Worm (Caenorhabditis elegans) whole organism, L4 larva: ENCODE results near the gene bar-1.

ENCODE experiments used
- D1046.2 ChIP-seq: fragments of 200-800 bp; sonication (Bioruptor generic); IDR thresholded peaks from 2 replicates; pipeline ENCODE4 v1.3.6; 2022; ENCODE audit warnings: missing genetic modification characterization, missing compliant biosample characterization
- F10B5.3 ChIP-seq: sonication (generic microtip); optimal IDR thresholded peaks from 2 replicates; lab custom pipeline; 2016; ENCODE audit warnings: mild to moderate bottlenecking, missing genetic modification characterization, missing compliant biosample characterization
- Y105C5A.15 ChIP-seq: fragments of 200-800 bp; sonication (Bioruptor generic); IDR thresholded peaks from 2 replicates; pipeline ENCODE4 v1.3.6; 2022; ENCODE audit warnings: missing genetic modification characterization, missing compliant biosample characterization
- Y5F2A.4 ChIP-seq: fragments of 200-800 bp; sonication (Bioruptor generic); optimal IDR thresholded peaks from 2 replicates; lab custom pipeline; 2018; ENCODE audit warnings: mild to moderate bottlenecking, missing genetic modification characterization, missing compliant biosample characterization
- aha-1 ChIP-seq: fragments of 150-350 bp; peaks from one replicate; lab custom pipeline; 2014; ENCODE audit warnings: missing biosample characterization, missing genetic modification characterization
- ama-1 ChIP-seq: fragments of 150-350 bp; optimal IDR thresholded peaks from 2 replicates; lab custom pipeline; 2014; ENCODE audit warnings: inconsistent platforms, mixed read lengths
- attf-4 ChIP-seq: sonication (generic microtip); optimal IDR thresholded peaks from 3 replicates; lab custom pipeline; 2017; ENCODE audit warnings: missing biosample characterization, missing genetic modification characterization
- dmd-8 ChIP-seq: fragments of 200-800 bp; sonication (Bioruptor generic); IDR thresholded peaks from 2 replicates; pipeline ENCODE4 v1.3.6; 2022; ENCODE audit warnings: missing genetic modification characterization, missing compliant biosample characterization
- dmd-9 ChIP-seq: fragments of 200-800 bp; sonication (Bioruptor generic); IDR thresholded peaks from 2 replicates; pipeline ENCODE4 v1.3.6; 2022; ENCODE audit warnings: missing genetic modification reagents, missing genetic modification characterization, missing compliant biosample characterization
- dpl-1 ChIP-seq: fragments of 150-350 bp; optimal IDR thresholded peaks from 2 replicates; lab custom pipeline; 2014; ENCODE audit warnings: missing biosample characterization, missing genetic modification reagents, missing genetic modification characterization
- dve-1 ChIP-seq: sonication (generic microtip); optimal IDR thresholded peaks from 2 replicates; lab custom pipeline; 2017; ENCODE audit warnings: antibody characterized with exemption, mild to moderate bottlenecking, missing genetic modification characterization, missing compliant biosample characterization; ENCODE audit not compliant: insufficient read depth
- gei-8 ChIP-seq: fragments of 200-800 bp; sonication (Bioruptor generic); optimal IDR thresholded peaks from 2 replicates; lab custom pipeline; 2018; ENCODE audit warnings: mild to moderate bottlenecking, missing genetic modification characterization, missing compliant biosample characterization
- hlh-11 ChIP-seq: fragments of 200-800 bp; sonication (Bioruptor generic); optimal IDR thresholded peaks from 2 replicates; lab custom pipeline; 2018; ENCODE audit warnings: mild to moderate bottlenecking, missing genetic modification characterization, missing compliant biosample characterization
- hlh-30 ChIP-seq: sonication (generic microtip); optimal IDR thresholded peaks from 2 replicates; lab custom pipeline; 2017; ENCODE audit warnings: antibody characterized with exemption, mild to moderate bottlenecking, missing genetic modification characterization, missing compliant biosample characterization; ENCODE audit not compliant: insufficient read depth
- lin-1 ChIP-seq: fragments of 200-800 bp; sonication (Bioruptor generic); IDR thresholded peaks from 2 replicates; pipeline ENCODE4 v1.3.6; 2022; ENCODE audit warnings: missing genetic modification reagents, missing genetic modification characterization, missing compliant biosample characterization
- lin-38 ChIP-seq: fragments of 200-800 bp; sonication (Bioruptor generic); IDR thresholded peaks from 2 replicates; pipeline ENCODE4 v1.3.6; 2022; ENCODE audit warnings: missing genetic modification reagents, missing genetic modification characterization, missing compliant biosample characterization
- lsy-2 ChIP-seq, 2 experiments: fragments of 150-350 bp in 1 of 2; sonication (generic microtip) in 1 of 2; optimal IDR thresholded peaks; 2 replicates each; lab custom pipeline; 2014 to 2017; ENCODE audit warnings: missing biosample characterization in 2 of 2, missing genetic modification characterization in 2 of 2
- madf-5 ChIP-seq, 2 experiments: fragments of 200-800 bp; sonication (Bioruptor generic); IDR thresholded peaks; 2 replicates each; pipeline ENCODE4 v1.3.6; 2022; ENCODE audit warnings: missing compliant biosample characterization in 2 of 2, missing genetic modification characterization in 2 of 2
- mdt-29 ChIP-seq: fragments of 200-800 bp; sonication (Bioruptor generic); IDR thresholded peaks from 2 replicates; pipeline ENCODE4 v1.3.6; 2022; ENCODE audit warnings: missing genetic modification reagents, missing genetic modification characterization, missing compliant biosample characterization
- mxl-2 ChIP-seq: fragments of 200-800 bp; sonication (Bioruptor generic); conservative IDR thresholded peaks from 2 replicates; pipeline ENCODE4 v1.3.6; 2022; ENCODE audit warnings: missing genetic modification reagents, missing genetic modification characterization, missing compliant biosample characterization
- mxl-3 ChIP-seq: fragments of 200-800 bp; sonication (Bioruptor generic); optimal IDR thresholded peaks from 2 replicates; lab custom pipeline; 2018; ENCODE audit warnings: mild to moderate bottlenecking, missing genetic modification characterization, missing compliant biosample characterization
- nhr-11 ChIP-seq: fragments of 150-350 bp; optimal IDR thresholded peaks from 2 replicates; lab custom pipeline; 2014; ENCODE audit warnings: missing biosample characterization, missing genetic modification characterization
- nhr-111 ChIP-seq: fragments of 200-800 bp; sonication (Bioruptor generic); optimal IDR thresholded peaks from 2 replicates; lab custom pipeline; 2018; ENCODE audit warnings: mild to moderate bottlenecking, missing genetic modification characterization, missing compliant biosample characterization
- nhr-76 ChIP-seq: fragments of 150-350 bp; optimal IDR thresholded peaks from 2 replicates; lab custom pipeline; 2014; ENCODE audit warnings: missing biosample characterization, missing genetic modification characterization
- pha-4 ChIP-seq, 2 experiments: fragments of 150-350 bp in 1 of 2; fragments of 200-800 bp in 1 of 2; sonication (Bioruptor generic) in 1 of 2; IDR thresholded peaks in 1 of 2; optimal IDR thresholded peaks in 1 of 2; 2 replicates each; pipeline versions ENCODE4 v1.3.6 to Lab custom; 2014 to 2022; ENCODE audit warnings: missing genetic modification characterization in 2 of 2, missing genetic modification reagents in 2 of 2, missing biosample characterization in 1 of 2, missing compliant biosample characterization in 1 of 2
- php-3 ChIP-seq: fragments of 200-800 bp; sonication (Bioruptor generic); IDR thresholded peaks from 2 replicates; pipeline ENCODE4 v1.3.6; 2022; ENCODE audit warnings: missing genetic modification reagents, missing genetic modification characterization, missing compliant biosample characterization
- sdz-12 ChIP-seq: fragments of 200-800 bp; sonication (Bioruptor generic); optimal IDR thresholded peaks from 2 replicates; lab custom pipeline; 2018; ENCODE audit warnings: mild to moderate bottlenecking, missing genetic modification characterization, missing compliant biosample characterization
- snpc-4 ChIP-seq: fragments of 150-350 bp; optimal IDR thresholded peaks from 2 replicates; lab custom pipeline; 2014; ENCODE audit warnings: missing biosample characterization, missing genetic modification characterization
- tag-97 ChIP-seq: fragments of 200-800 bp; sonication (Bioruptor generic); IDR thresholded peaks from 2 replicates; pipeline ENCODE4 v1.3.6; 2022; ENCODE audit warnings: missing genetic modification characterization, missing compliant biosample characterization
- tra-1 ChIP-seq: fragments of 200-800 bp; sonication (Bioruptor generic); IDR thresholded peaks from 2 replicates; pipeline ENCODE4 v1.3.6; 2022; ENCODE audit warnings: missing genetic modification reagents, missing genetic modification characterization, missing compliant biosample characterization
- unc-62 ChIP-seq, 3 experiments: fragments of 150-350 bp in 1 of 3; sonication (generic microtip); optimal IDR thresholded peaks in 2 of 3; peaks in 1 of 3; 1 replicate in 1 of 3; 2 replicates in 2 of 3; lab custom pipeline; 2014 to 2017; ENCODE audit warnings: missing biosample characterization in 3 of 3, missing genetic modification characterization in 3 of 3, missing genetic modification reagents in 3 of 3, missing genotype in 1 of 3
- zfp-2 ChIP-seq: sonication (generic microtip); optimal IDR thresholded peaks from 2 replicates; lab custom pipeline; 2016; ENCODE audit warnings: mild to moderate bottlenecking, missing genetic modification characterization, missing compliant biosample characterization
- ztf-7 ChIP-seq: fragments of 150-350 bp; optimal IDR thresholded peaks from 2 replicates; lab custom pipeline; 2014; ENCODE audit warnings: missing biosample characterization, missing genetic modification characterization

The bar-1 gene

DNA sequence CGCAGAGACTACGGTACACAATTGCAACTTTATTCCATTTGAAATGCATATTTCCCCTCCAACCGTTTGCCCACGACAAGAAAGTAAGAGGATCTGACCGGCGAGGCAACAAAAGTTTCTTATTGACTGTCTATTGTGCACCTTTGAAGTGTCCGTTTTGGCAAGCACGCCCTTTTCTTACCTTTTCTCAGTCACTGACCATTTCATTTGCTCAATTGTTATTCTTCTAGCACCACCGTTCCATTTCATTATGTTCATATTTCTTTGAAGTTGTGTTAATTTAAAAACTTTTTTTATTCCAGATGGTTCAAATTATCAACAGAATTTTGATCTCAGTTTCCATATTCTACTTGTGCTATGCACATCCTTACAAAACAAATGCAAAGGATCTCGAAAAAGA lies 41.0 kb upstream of the bar-1 start, which contains the start of gene spp-22:
spp-22 (plus strand) TSS at position 301 of the 400 bp plus-strand sequence.
- TF ChIP-seq Y105C5A.15 (GFP tag; lab: Robert Waterston, UW), result no peak
- TF ChIP-seq madf-5 (GFP tag; IDR thresholded peaks at IDR 0.05; lab: Robert Waterston, UW), result no peak
- no peak for TF ChIP-seq nhr-76 (tag; lab: Kevin White, UChicago)
- no peak for TF ChIP-seq ztf-7 (tag; lab: Kevin White, UChicago)
- no peak for TF ChIP-seq dve-1 (tag; lab: Kevin White, UChicago)
- TF ChIP-seq nhr-111 (GFP tag; lab: Kevin White, UChicago), result no peak
- no peak for TF ChIP-seq zfp-2 (tag; lab: Kevin White, UChicago)
- TF ChIP-seq lin-1 (GFP tag; lab: Robert Waterston, UW), result no peak
- no peak for TF ChIP-seq attf-4 (tag; lab: Kevin White, UChicago)
- no peak for TF ChIP-seq D1046.2
- no peak for TF ChIP-seq nhr-11 (tag; lab: Kevin White, UChicago)
- TF ChIP-seq tra-1 (GFP tag; lab: Robert Waterston, UW), result no peak
- TF ChIP-seq sdz-12, result no peak
- no peak for TF ChIP-seq dpl-1 (GFP tag; lab: Kevin White, UChicago)

DNA sequence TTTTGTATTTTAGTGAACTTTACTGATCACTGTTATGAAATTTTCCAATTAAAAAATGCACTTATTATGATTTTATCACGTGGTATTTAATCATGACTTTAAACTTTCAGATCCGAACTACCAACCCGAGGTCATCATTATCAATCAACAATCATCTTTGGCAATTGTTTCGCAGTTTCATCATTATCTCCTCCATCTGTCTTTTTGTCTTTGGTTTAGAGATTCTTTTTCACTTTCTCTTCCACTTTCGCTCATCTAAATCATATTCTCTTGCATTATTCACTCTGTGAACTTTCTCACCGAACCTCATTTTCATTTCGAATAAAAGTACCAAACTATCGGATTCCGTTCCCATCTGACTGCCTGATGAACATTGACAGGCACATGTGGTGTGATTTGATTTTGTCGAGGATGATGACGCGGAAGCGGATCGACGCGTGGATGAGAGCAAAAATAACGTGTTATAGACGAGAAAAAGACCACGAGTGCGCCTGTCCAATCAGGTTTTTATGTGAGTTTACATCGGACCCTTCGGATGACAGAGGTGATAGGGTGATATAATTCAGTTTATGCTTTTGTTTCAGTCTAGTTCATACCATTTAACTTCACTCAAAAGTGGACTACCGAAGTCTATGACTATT lies 40.2 kb upstream of the bar-1 start:
- peak; percentile 6 for TF ChIP-seq nhr-11 (tag; lab: Kevin White, UChicago)
- no peak for TF ChIP-seq dmd-9 (GFP tag; lab: Robert Waterston, UW)
- peak; percentile 15 for TF ChIP-seq hlh-30 (tag; lab: Kevin White, UChicago)
- no peak for TF ChIP-seq gei-8 (GFP tag; lab: Kevin White, UChicago)
- TF ChIP-seq mxl-3 (GFP tag; lab: Kevin White, UChicago), result peak; percentile 32
- TF ChIP-seq hlh-11 (tag; lab: Kevin White, UChicago), result peak; percentile 44
- no peak for TF ChIP-seq lin-38 (GFP tag; lab: Robert Waterston, UW)

DNA sequence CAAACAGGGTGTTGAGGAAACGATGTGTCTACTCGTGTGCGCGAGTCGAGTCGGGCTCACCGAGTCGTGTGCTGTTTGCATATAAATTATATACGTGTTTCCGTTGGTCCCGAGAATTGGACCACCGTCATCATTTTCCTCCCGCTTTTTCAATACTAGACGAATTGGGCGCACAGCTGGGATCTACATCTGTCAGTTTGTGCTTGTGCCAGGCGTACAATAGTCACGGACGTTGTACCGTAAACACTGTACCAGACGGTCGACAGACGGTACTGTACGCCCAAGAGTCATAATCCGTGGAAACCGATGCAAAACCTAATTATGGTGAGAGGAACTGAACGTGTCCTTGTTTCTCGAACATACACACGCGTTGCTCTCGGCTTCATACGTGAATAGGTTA lies 38.7 kb upstream of the bar-1 start:
- TF ChIP-seq ama-1 (lab: Kevin White, UChicago) (no peak), aha-1 (tag; lab: Kevin White, UChicago) (peak; percentile 34)

DNA sequence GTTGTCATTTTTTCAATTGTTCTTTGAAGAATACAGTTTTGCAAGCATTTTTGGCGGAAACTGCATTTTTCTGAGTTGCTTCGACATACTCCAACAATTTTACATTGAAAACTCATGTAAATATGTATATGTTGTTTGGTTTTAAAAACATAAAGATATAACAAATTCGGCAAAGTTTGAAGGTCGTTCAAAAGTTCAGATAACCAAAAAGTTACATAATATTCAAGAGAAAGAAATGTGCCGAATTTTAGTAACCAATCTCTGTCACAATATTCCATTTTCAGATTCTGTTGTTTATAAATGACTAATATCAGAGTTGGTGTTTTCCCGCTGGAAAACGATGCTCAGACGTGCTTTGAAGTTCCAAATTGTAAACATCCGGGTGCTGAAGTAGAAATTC lies 36.0 kb upstream of the bar-1 start, which contains the start of gene ZK867.2:
ZK867.2 (plus strand) TSS at position 301 of the 400 bp plus-strand sequence.
- TF ChIP-seq unc-62 (GFP tag; optimal IDR thresholded peaks at IDR 0.05 in 1 of 2; lab: Kevin White, UChicago) (no peak), unc-62 (tag; optimal IDR thresholded peaks at IDR 0.05; lab: Kevin White, UChicago) (no peak), snpc-4 (tag; lab: Kevin White, UChicago) (no peak), tag-97 (GFP tag; lab: Robert Waterston, UW) (no peak)

DNA sequence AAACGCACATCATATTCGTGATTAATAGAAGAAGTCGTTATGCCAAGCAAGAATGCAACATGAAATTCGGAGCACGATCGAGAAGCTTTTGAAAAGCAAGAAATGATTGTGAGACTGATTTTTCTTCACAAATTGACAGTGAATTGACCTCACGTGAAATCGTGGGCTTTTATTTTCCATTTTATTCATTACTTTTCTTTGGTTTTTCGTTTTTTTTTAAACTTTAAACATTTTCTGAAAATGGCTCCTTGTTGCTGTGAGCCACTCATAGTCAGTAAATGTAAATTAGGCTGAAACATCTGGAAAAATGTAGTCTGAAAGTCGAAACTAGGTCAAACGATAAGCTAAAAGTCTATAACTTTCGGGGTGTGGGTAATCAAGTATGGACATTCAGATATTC lies 34.8 kb upstream of the bar-1 start, which contains the start of gene C55B6.5:
C55B6.5 (minus strand) TSS at position 101 of the 400 bp plus-strand sequence.
- no peak for TF ChIP-seq dpl-1 (GFP tag; lab: Kevin White, UChicago)
- TF ChIP-seq mxl-2 (GFP tag; lab: Robert Waterston, UW), result no peak
- no peak for TF ChIP-seq F10B5.3 (tag; lab: Kevin White, UChicago)
- TF ChIP-seq tra-1 (GFP tag; lab: Robert Waterston, UW), result no peak
- TF ChIP-seq php-3 (GFP tag; lab: Robert Waterston, UW), result no peak
- TF ChIP-seq hlh-30 (tag; lab: Kevin White, UChicago), result no peak
- no peak for TF ChIP-seq tag-97 (GFP tag; lab: Robert Waterston, UW)
- TF ChIP-seq mdt-29 (GFP tag; lab: Robert Waterston, UW), result no peak
- no peak for TF ChIP-seq pha-4 (GFP tag; IDR thresholded peaks at IDR 0.05; lab: Robert Waterston, UW)
- TF ChIP-seq pha-4 (tag; optimal IDR thresholded peaks at IDR 0.05; lab: Kevin White, UChicago), result no peak
- no peak for TF ChIP-seq dmd-8 (GFP tag; lab: Robert Waterston, UW)
- TF ChIP-seq lsy-2 (tag; optimal IDR thresholded peaks at IDR 0.05; lab: Kevin White, UChicago), result no peak
- no peak for TF ChIP-seq Y5F2A.4
- TF ChIP-seq, all 104 proteins: peak for 0
